Fruit fly (Drosophila melanogaster) whole organism, embryonic: ENCODE measurements around the gene Pcyt1.

Experiments used
- CG1024 ChIP-seq: fragments of 200-800 bp; sonication (Bioruptor generic); IDR thresholded peaks from 2 replicates; pipeline ENCODE4 v1.3.6; 2022; ENCODE audit warnings: missing biosample characterization, missing genetic modification characterization
- CG14667 ChIP-seq: fragments of 200-800 bp; sonication (Bioruptor generic); IDR thresholded peaks from 2 replicates; pipeline ENCODE4 v1.3.6; 2022; ENCODE audit warnings: missing biosample characterization, missing genetic modification characterization
- CG14710 ChIP-seq: fragments of 200-800 bp; sonication (Bioruptor generic); optimal IDR thresholded peaks from 3 replicates; lab custom pipeline; 2019; ENCODE audit warnings: missing biosample characterization, mild to moderate bottlenecking, missing genetic modification characterization, moderate library complexity
- CG16779 ChIP-seq: fragments of 200-800 bp; sonication (Bioruptor generic); IDR thresholded peaks from 2 replicates; pipeline ENCODE4 v1.3.6; 2022; ENCODE audit warnings: missing biosample characterization, missing genetic modification characterization
- CG31224 ChIP-seq: fragments of 200-800 bp; sonication (Bioruptor generic); IDR thresholded peaks from 2 replicates; pipeline ENCODE4 v1.3.6; 2022; ENCODE audit warnings: missing biosample characterization, missing genetic modification characterization
- CG31388 ChIP-seq: fragments of 200-800 bp; sonication (Bioruptor generic); optimal IDR thresholded peaks from 2 replicates; lab custom pipeline; 2016; ENCODE audit warnings: missing biosample characterization, missing genetic modification characterization
- CG7786 ChIP-seq: fragments of 200-800 bp; sonication (Bioruptor generic); optimal IDR thresholded peaks from 2 replicates; lab custom pipeline; 2016; ENCODE audit warnings: missing biosample characterization, missing genetic modification characterization
- CHES-1-like ChIP-seq: fragments of 200-800 bp; sonication (Bioruptor generic); optimal IDR thresholded peaks from 2 replicates; lab custom pipeline; 2016; ENCODE audit warnings: missing biosample characterization, missing genetic modification characterization
- Dfd ChIP-seq, 2 experiments: fragments of >200 bp; optimal IDR thresholded peaks; 2 replicates each; lab custom pipeline; 2017; ENCODE audit warnings: missing biosample characterization in 2 of 2, missing genetic modification characterization in 2 of 2
- Lhr ChIP-seq: fragments of 200-800 bp; sonication (Bioruptor generic); optimal IDR thresholded peaks from 3 replicates; lab custom pipeline; 2017; ENCODE audit warnings: mild to moderate bottlenecking, missing biosample characterization, missing genetic modification reagents, missing genetic modification characterization
- Tbp ChIP-seq: fragments of >200 bp; optimal IDR thresholded peaks from 2 replicates; lab custom pipeline; 2018; ENCODE audit warnings: missing biosample characterization, missing genetic modification characterization
- luna ChIP-seq: fragments of 200-800 bp; sonication (Bioruptor generic); optimal IDR thresholded peaks from 2 replicates; lab custom pipeline; 2016; ENCODE audit warnings: missing biosample characterization, missing genetic modification characterization
- tap ChIP-seq: fragments of 200-800 bp; optimal IDR thresholded peaks from 3 replicates; lab custom pipeline; 2019; ENCODE audit warnings: missing biosample characterization, mild to moderate bottlenecking, missing genetic modification characterization, moderate library complexity

DNA sequence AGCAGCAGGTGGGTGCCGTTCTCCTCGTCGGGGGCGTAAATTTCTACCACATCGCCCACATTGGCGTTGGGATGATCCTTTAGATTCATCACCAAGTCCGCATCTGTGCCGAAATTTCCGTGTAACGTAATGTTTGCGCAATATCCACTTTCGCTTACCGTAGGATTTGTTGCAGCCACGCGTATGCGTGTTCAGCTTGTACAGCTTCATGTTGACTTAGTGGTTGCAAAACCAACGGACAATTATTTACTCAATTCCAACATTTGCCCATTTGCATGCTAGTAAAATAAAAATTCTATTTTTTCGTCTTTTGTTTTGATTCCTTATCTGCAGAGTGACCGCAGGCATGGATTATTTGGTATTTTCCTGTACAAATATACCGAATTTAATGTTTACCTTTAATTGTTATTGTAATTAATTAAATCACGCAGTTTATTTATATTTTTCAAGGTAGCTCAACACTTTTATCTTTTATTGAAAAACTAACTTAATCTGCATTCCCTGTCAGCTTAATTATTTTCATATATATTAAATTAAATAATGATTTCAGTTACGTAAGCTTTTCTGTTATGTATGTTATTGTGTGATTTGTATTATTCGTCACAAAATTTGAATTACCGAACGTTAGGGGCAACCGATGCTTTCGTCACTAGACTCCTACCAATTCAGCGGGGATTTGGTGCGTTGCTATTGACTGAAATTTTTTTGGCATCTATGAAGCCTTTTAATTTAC is 12.0 kb upstream of the Pcyt1 start, which contains the start of gene Iml1:
- TF ChIP-seq CG16779 (GFP tag; lab: Robert Waterston, UW) = no peak
- TF ChIP-seq CG31388 (GFP tag; lab: Kevin White, UChicago) = no peak
- no peak for TF ChIP-seq CG7786
- no peak for TF ChIP-seq tap (tag; lab: Kevin White, UChicago)
- TF ChIP-seq Lhr (GFP tag; lab: Kevin White, UChicago) = no peak
- TF ChIP-seq Dfd (GFP tag; optimal IDR thresholded peaks at IDR 0.05; lab: Kevin White, UChicago) = no peak
- TF ChIP-seq CG14667 (GFP tag; lab: Robert Waterston, UW) = peak; percentile 31; the same call in 1 of the 2 replicates
- no peak for TF ChIP-seq Tbp (GFP tag; lab: Kevin White, UChicago)
- TF ChIP-seq CHES-1-like (GFP tag; lab: Kevin White, UChicago) = no peak
- TF ChIP-seq CG14710 (tag; lab: Kevin White, UChicago) = peak; percentile 50
- TF ChIP-seq luna (GFP tag; lab: Kevin White, UChicago) = no peak
- 0 out of 2 replicates have a peak, but pooled peaks have one; percentile 23 for TF ChIP-seq CG31224
- no peak for TF ChIP-seq CG1024
